Worm (Caenorhabditis elegans): ENCODE measurements around the gene nep-8.
"Not testable (repeated sequence)": the region's sequence is repeated elsewhere in the genome, so short reads cannot be mapped to it uniquely, and the experiment has no call there.

The nep-8 gene

DNA sequence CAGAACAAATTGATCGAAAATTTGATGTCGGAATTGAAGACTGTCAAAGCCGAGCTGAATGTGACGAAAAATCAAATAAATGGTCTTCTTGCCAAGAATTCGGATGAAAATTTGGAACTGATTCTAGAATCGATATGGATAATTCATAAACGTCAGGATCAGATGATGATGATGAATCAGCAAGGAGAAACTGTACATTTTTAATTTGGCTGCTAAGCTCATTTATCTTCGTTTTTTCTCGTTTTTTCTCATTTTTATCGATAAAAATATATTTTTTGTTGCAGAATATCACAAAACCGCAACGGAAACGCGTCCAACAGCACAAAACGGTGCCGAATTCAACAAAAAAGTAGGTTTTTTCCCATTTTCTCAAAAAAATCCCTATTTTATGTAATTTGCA is 45.9 kb downstream of the nep-8 start, which contains the start of gene C16C8.14:
C16C8.14 (plus strand) TSS at position 301 of the 400 bp plus-strand sequence.
- TF ChIP-seq ztf-23, tab-1, T22C8.4 (GFP tag; IDR thresholded peaks at IDR 0.05): not testable (repeated sequence)

- TF ChIP-seq T22C8.4 (GFP tag; IDR thresholded peaks at IDR 0.05) (no peak), flt-1 (GFP tag; IDR thresholded peaks at IDR 0.05) (no peak), ref-1 (GFP tag; conservative IDR thresholded peaks at IDR 0.05) (no peak), cog-1 (tag; optimal IDR thresholded peaks at IDR 0.05) (no peak), tab-1 (GFP tag; IDR thresholded peaks at IDR 0.05) (no peak), med-1 (GFP tag; optimal IDR thresholded peaks at IDR 0.05; ENCODE audit: insufficient read depth) (no peak), ztf-23 (GFP tag; IDR thresholded peaks at IDR 0.05) (no peak), klf-2 (GFP tag; conservative IDR thresholded peaks at IDR 0.05) (no peak), ztf-29 (GFP tag; IDR thresholded peaks at IDR 0.05) (no peak)
Observed at ce11 chrII:3452421-3452820, 48.8 kb downstream of the nep-8 start, which contains the start of gene C16C8.12. C16C8.12 (plus strand) TSS chrII:3452721.

DNA sequence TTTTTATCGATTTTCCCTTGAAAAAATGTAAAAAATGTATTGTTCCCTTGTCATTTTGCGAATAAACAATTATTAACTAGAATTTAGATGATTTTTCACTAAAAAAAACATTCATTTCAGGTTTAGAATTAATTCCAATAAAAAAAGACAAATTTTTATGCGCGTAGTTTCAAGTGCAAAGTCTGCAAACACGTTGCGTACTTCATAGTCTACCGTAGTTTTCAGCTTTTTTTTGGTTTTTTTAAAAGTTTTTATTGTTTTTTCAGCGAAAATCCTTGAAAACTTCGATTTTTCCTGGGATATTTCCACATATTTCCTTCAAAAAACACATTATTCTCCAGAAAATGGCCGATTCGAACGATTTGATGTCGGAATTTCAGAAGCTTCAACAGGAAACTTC is 49.9 kb downstream of the nep-8 start, which contains the start of gene C16C8.11:
C16C8.11 (plus strand) TSS at position 188 of the 400 bp plus-strand sequence.
- TF ChIP-seq flt-1 (GFP tag; IDR thresholded peaks at IDR 0.05) (no peak), T22C8.4 (GFP tag; IDR thresholded peaks at IDR 0.05) (no peak), ref-1 (GFP tag; conservative IDR thresholded peaks at IDR 0.05) (no peak), ztf-29 (GFP tag; IDR thresholded peaks at IDR 0.05) (no peak), klf-2 (GFP tag; conservative IDR thresholded peaks at IDR 0.05) (no peak)

Data from whole organism, midembryonic.